Worm (Caenorhabditis elegans): ENCODE measurements around the gene daf-3.

Gene daf-3

DNA sequence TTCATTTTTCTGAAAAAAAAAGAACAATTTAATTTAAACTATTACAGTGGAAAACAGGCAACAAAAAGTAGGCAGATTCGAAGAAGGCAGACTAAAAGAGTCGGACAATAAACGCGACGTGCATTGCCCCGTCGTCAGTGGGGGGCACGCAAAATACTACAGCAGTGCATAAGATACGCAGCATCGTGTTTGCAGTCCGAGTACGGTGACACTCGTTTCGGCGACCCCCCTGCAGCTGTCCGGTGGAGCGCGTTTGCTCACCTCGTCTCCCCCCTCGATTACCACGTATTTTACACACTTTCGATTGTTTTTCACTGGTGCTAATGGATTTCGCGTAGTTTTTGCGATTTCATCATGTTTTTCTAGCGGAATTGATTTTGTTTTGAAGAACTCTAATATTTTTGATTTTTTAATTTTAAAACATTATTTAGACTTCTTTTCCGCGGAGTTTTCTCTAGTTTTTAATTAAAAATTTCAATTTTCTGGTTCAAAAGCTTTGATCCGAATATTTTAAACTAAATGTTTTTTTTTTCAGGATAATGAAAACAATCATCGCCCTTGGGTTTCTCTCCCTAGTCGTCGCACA, 57.1 kb downstream of the daf-3 start, which contains the start of the genes trap-2 and ile-2 (continued):
- TF ChIP-seq elt-3 (tag; optimal IDR thresholded peaks at IDR 0.05) (peak in 3 of 6 experiments; percentile 79 to 85 (median 80)), zag-1 (tag; optimal IDR thresholded peaks at IDR 0.05) (no peak), tbx-2 (tag; optimal IDR thresholded peaks at IDR 0.05) (peak; percentile 88), nhr-28 (tag; optimal IDR thresholded peaks at IDR 0.05) (no peak), nhr-20 (tag; optimal IDR thresholded peaks at IDR 0.05) (peak; percentile 92), fkh-8 (tag; optimal IDR thresholded peaks at IDR 0.05) (peak; percentile 93), sup-37 (GFP tag; optimal IDR thresholded peaks at IDR 0.05) (peak; percentile 51), unc-30 (tag; optimal IDR thresholded peaks at IDR 0.05) (no peak), egl-13 (tag; optimal IDR thresholded peaks at IDR 0.05) (peak; percentile 80), nhr-85 (tag) (peak; percentile 93), ces-1 (GFP tag; optimal IDR thresholded peaks at IDR 0.05) (no peak), aly-2 (tag; optimal IDR thresholded peaks at IDR 0.05) (no peak), ceh-82 (tag; optimal IDR thresholded peaks at IDR 0.05) (peak; percentile 84 to 96 (median 84))

Data from whole organism, L1 larva.